Worm (Caenorhabditis elegans): ENCODE data around the gene gln-3.
"Not testable (repeated sequence)": the region's sequence is repeated elsewhere in the genome, so short reads cannot be mapped to it uniquely, and the experiment has no call there.

ce11 chrIV:16172112-16172511 is 1.6 kb upstream of the gln-3 start:
- not testable (repeated sequence) for TF ChIP-seq madf-8 (GFP tag; conservative IDR thresholded peaks at IDR 0.05); mxl-1 (tag; optimal IDR thresholded peaks at IDR 0.05)
